Worm (Caenorhabditis elegans) whole organism, young adult: ENCODE measurements around the gene Y73C8C.4.

Source experiments
- ama-1 ChIP-seq, 3 experiments: fragments of 150-350 bp in 1 of 3; sonication (generic microtip) in 2 of 3; optimal IDR thresholded peaks; 2 replicates each; lab custom pipeline; 2014 to 2018; ENCODE audit warnings: missing biosample characterization in 2 of 3, missing genetic modification characterization in 2 of 3, missing genetic modification reagents in 2 of 3
- chd-7 ChIP-seq: sonication (generic microtip); optimal IDR thresholded peaks from 2 replicates; lab custom pipeline; 2016; ENCODE audit warnings: mild to moderate bottlenecking, missing genetic modification characterization, moderate library complexity, missing compliant biosample characterization
- egrh-3 ChIP-seq: fragments of 200-800 bp; sonication (Bioruptor generic); IDR thresholded peaks from 2 replicates; pipeline ENCODE4 v1.3.6; 2022; ENCODE audit warnings: missing genetic modification reagents, missing genetic modification characterization, missing compliant biosample characterization
- lin-54 ChIP-seq: fragments of 200-800 bp; sonication (Bioruptor generic); optimal IDR thresholded peaks from 2 replicates; lab custom pipeline; 2018; ENCODE audit warnings: mild to moderate bottlenecking, missing genetic modification characterization, missing compliant biosample characterization
- nfya-1 ChIP-seq: sonication (generic microtip); optimal IDR thresholded peaks from 2 replicates; lab custom pipeline; 2017; ENCODE audit warnings: antibody characterized with exemption, missing compliant biosample characterization, missing genetic modification characterization, borderline replicate concordance; ENCODE audit not compliant: insufficient read depth
- nfyb-1 ChIP-seq: fragments of 200-800 bp; sonication (Bioruptor generic); IDR thresholded peaks from 2 replicates; pipeline ENCODE4 v1.3.6; 2022; ENCODE audit warnings: missing genetic modification reagents, missing genetic modification characterization, missing compliant biosample characterization
- pha-4 ChIP-seq: fragments of 150-350 bp; sonication (generic microtip); optimal IDR thresholded peaks from 2 replicates; lab custom pipeline; 2014; ENCODE audit warnings: missing biosample characterization, missing genetic modification reagents, missing genetic modification characterization

ce11 chrV:3132116-3132515, 30.2 kb upstream of the Y73C8C.4 start:
- no peak for TF ChIP-seq pha-4 (tag; lab: Kevin White, UChicago)
- TF ChIP-seq ama-1 (optimal IDR thresholded peaks at IDR 0.05; lab: Kevin White, UChicago) = no peak
- no peak for TF ChIP-seq ama-1 (GFP tag; optimal IDR thresholded peaks at IDR 0.05; lab: Kevin White, UChicago)
- no peak for TF ChIP-seq lin-54 (GFP tag; lab: Kevin White, UChicago)
- TF ChIP-seq nfyb-1 (GFP tag; lab: Robert Waterston, UW) = no peak
- TF ChIP-seq nfya-1 (tag; lab: Kevin White, UChicago) = no peak
- TF ChIP-seq egrh-3 (GFP tag; lab: Robert Waterston, UW) = peak; percentile 98
- TF ChIP-seq chd-7 = no peak
